Worm (Caenorhabditis elegans) whole organism, L1 larva: ENCODE measurements around the gene ceh-91.
A peak's percentile ranks its signal among the peaks of the same experiment; 100 is the strongest.

Experiments used
- C04F5.9 ChIP-seq: sonication (generic microtip); optimal IDR thresholded peaks from 2 replicates; lab custom pipeline; 2016; ENCODE audit warnings: missing genetic modification characterization, missing compliant biosample characterization
- C16A3.4 ChIP-seq: fragments of 150-350 bp; optimal IDR thresholded peaks from 2 replicates; lab custom pipeline; 2014; ENCODE audit warnings: missing biosample characterization, missing genetic modification characterization
- C34B4.2 ChIP-seq: sonication (generic microtip); optimal IDR thresholded peaks from 2 replicates; lab custom pipeline; 2017; ENCODE audit warnings: mild to moderate bottlenecking, missing genetic modification characterization, missing compliant biosample characterization
- Y116A8C.19 ChIP-seq: sonication (generic microtip); optimal IDR thresholded peaks from 2 replicates; lab custom pipeline; 2016; ENCODE audit warnings: missing compliant biosample characterization, missing genetic modification characterization, borderline replicate concordance
- aha-1 ChIP-seq: fragments of 150-350 bp; optimal IDR thresholded peaks from 2 replicates; lab custom pipeline; 2014; ENCODE audit warnings: missing biosample characterization, missing genetic modification characterization
- blmp-1 ChIP-seq: fragments of 150-350 bp; optimal IDR thresholded peaks from 2 replicates; lab custom pipeline; 2014; ENCODE audit warnings: missing biosample characterization, missing genetic modification characterization
- ceh-63 ChIP-seq: fragments of 200-800 bp; sonication (Bioruptor generic); optimal IDR thresholded peaks from 2 replicates; lab custom pipeline; 2018; ENCODE audit warnings: mild to moderate bottlenecking, missing genetic modification characterization, missing compliant biosample characterization
- ceh-8 ChIP-seq: fragments of 200-800 bp; sonication (Bioruptor generic); optimal IDR thresholded peaks from 2 replicates; lab custom pipeline; 2018; ENCODE audit warnings: mild to moderate bottlenecking, missing genetic modification characterization, moderate library complexity, missing compliant biosample characterization
- ces-1 ChIP-seq: fragments of 150-350 bp; optimal IDR thresholded peaks from 2 replicates; lab custom pipeline; 2014; ENCODE audit warnings: missing biosample characterization, missing genetic modification reagents, missing genetic modification characterization
- dpl-1 ChIP-seq, 3 experiments: fragments of 150-350 bp in 2 of 3; sonication (generic microtip) in 1 of 3; optimal IDR thresholded peaks; 2 replicates each; lab custom pipeline; 2014 to 2017; ENCODE audit warnings: missing biosample characterization in 3 of 3, missing genetic modification characterization in 3 of 3, missing genetic modification reagents in 3 of 3
- dsc-1 ChIP-seq: sonication (generic microtip); optimal IDR thresholded peaks from 2 replicates; lab custom pipeline; 2016; ENCODE audit warnings: mild to moderate bottlenecking, missing genetic modification characterization, missing compliant biosample characterization
- efl-1 ChIP-seq, 4 experiments: fragments of 150-350 bp; optimal IDR thresholded peaks in 3 of 4; peaks in 1 of 4; 1 replicate in 1 of 4; 2 replicates in 3 of 4; lab custom pipeline; 2014; ENCODE audit warnings: missing biosample characterization in 2 of 4, missing genetic modification characterization in 2 of 4, missing genetic modification reagents in 2 of 4
- egl-13 ChIP-seq: sonication (generic microtip); optimal IDR thresholded peaks from 2 replicates; lab custom pipeline; 2016; ENCODE audit warnings: missing genotype, missing genetic modification reagents, missing genetic modification characterization, missing compliant biosample characterization
- egl-27 ChIP-seq, 2 experiments: fragments of 150-350 bp in 1 of 2; sonication (generic microtip); optimal IDR thresholded peaks; 3 replicates each; lab custom pipeline; 2017 to 2018; ENCODE audit warnings: missing biosample characterization in 2 of 2, missing genetic modification characterization in 2 of 2, missing genetic modification reagents in 2 of 2
- elt-2 ChIP-seq: sonication (generic microtip); optimal IDR thresholded peaks from 2 replicates; lab custom pipeline; 2016; ENCODE audit warnings: missing genetic modification characterization, mild to moderate bottlenecking, inconsistent platforms, missing compliant biosample characterization, missing genetic modification reagents
- elt-3 ChIP-seq, 6 experiments: fragments of 150-350 bp in 1 of 6; sonication (generic microtip); optimal IDR thresholded peaks; 2 replicates each; lab custom pipeline; 2017 to 2018; ENCODE audit warnings: missing biosample characterization in 6 of 6, missing genetic modification characterization in 6 of 6, inconsistent platforms in 1 of 6
- ets-5 ChIP-seq: fragments of 200-800 bp; sonication (Bioruptor generic); IDR thresholded peaks from 2 replicates; pipeline ENCODE4 v1.3.6; 2022; ENCODE audit warnings: missing genetic modification characterization, missing compliant biosample characterization
- fkh-10 ChIP-seq: sonication (generic microtip); optimal IDR thresholded peaks from 2 replicates; lab custom pipeline; 2017; ENCODE audit warnings: missing biosample characterization, missing genetic modification reagents, missing genetic modification characterization
- fos-1 ChIP-seq: fragments of 150-350 bp; optimal IDR thresholded peaks from 2 replicates; lab custom pipeline; 2014; ENCODE audit warnings: missing biosample characterization, missing genetic modification characterization
- hlh-17 ChIP-seq: fragments of 200-800 bp; sonication (Bioruptor generic); optimal IDR thresholded peaks from 2 replicates; lab custom pipeline; 2018; ENCODE audit warnings: missing genetic modification characterization, mild to moderate bottlenecking, missing compliant biosample characterization, moderate library complexity, borderline replicate concordance
- jun-1 ChIP-seq: fragments of 150-350 bp; optimal IDR thresholded peaks from 2 replicates; lab custom pipeline; 2014; ENCODE audit warnings: missing biosample characterization, missing genetic modification reagents, missing genetic modification characterization
- lin-14 ChIP-seq: fragments of 200-800 bp; sonication (Bioruptor generic); optimal IDR thresholded peaks from 2 replicates; lab custom pipeline; 2018; ENCODE audit warnings: mild to moderate bottlenecking, missing genetic modification characterization, moderate library complexity, missing compliant biosample characterization
- lin-35 ChIP-seq, 2 experiments: fragments of 150-350 bp; optimal IDR thresholded peaks; 2 replicates each; lab custom pipeline; 2014; ENCODE audit warnings: missing biosample characterization in 2 of 2, missing genetic modification characterization in 2 of 2, missing genetic modification reagents in 2 of 2
- lsy-2 ChIP-seq, 2 experiments: fragments of 150-350 bp; optimal IDR thresholded peaks; 2 replicates each; lab custom pipeline; 2014; ENCODE audit warnings: missing biosample characterization in 2 of 2, missing genetic modification characterization in 2 of 2
- mab-9 ChIP-seq: fragments of 200-800 bp; sonication (Bioruptor generic); IDR thresholded peaks from 2 replicates; pipeline ENCODE4 v1.3.6; 2022; ENCODE audit warnings: missing genetic modification reagents, missing genetic modification characterization, missing compliant biosample characterization
- mef-2 ChIP-seq: fragments of 150-350 bp; optimal IDR thresholded peaks from 2 replicates; lab custom pipeline; 2014; ENCODE audit warnings: missing biosample characterization, missing genetic modification characterization
- nhr-11 ChIP-seq: fragments of 150-350 bp; optimal IDR thresholded peaks from 2 replicates; lab custom pipeline; 2014; ENCODE audit warnings: missing biosample characterization, missing genetic modification characterization
- nhr-19 ChIP-seq: fragments of 200-800 bp; sonication (Bioruptor generic); conservative IDR thresholded peaks from 2 replicates; pipeline ENCODE4 v1.3.6; 2022; ENCODE audit warnings: missing genetic modification characterization, missing compliant biosample characterization
- nhr-71 ChIP-seq: sonication (generic microtip); optimal IDR thresholded peaks from 2 replicates; lab custom pipeline; 2016; ENCODE audit warnings: mild to moderate bottlenecking, missing genetic modification characterization, moderate library complexity, missing compliant biosample characterization
- nhr-76 ChIP-seq: sonication (generic microtip); optimal IDR thresholded peaks from 2 replicates; lab custom pipeline; 2017; ENCODE audit warnings: missing biosample characterization, missing genetic modification characterization
- nhr-84 ChIP-seq: sonication (generic microtip); optimal IDR thresholded peaks from 2 replicates; lab custom pipeline; 2017; ENCODE audit warnings: missing biosample characterization, missing genetic modification characterization
- nhr-85 ChIP-seq: sonication (generic microtip); peaks from one replicate; lab custom pipeline; 2016; ENCODE audit warnings: missing genetic modification characterization, inconsistent platforms, missing compliant biosample characterization
- nhr-90 ChIP-seq: sonication (generic microtip); optimal IDR thresholded peaks from 2 replicates; lab custom pipeline; 2016; ENCODE audit warnings: mild to moderate bottlenecking, missing genetic modification characterization, missing compliant biosample characterization; ENCODE audit not compliant: poor library complexity
- pag-3 ChIP-seq: sonication (generic microtip); optimal IDR thresholded peaks from 2 replicates; lab custom pipeline; 2017; ENCODE audit warnings: missing genetic modification characterization, mild to moderate bottlenecking, missing compliant biosample characterization, antibody characterized with exemption, borderline replicate concordance; ENCODE audit not compliant: insufficient read depth
- rnt-1 ChIP-seq: sonication (generic microtip); optimal IDR thresholded peaks from 2 replicates; lab custom pipeline; 2016; ENCODE audit warnings: mild to moderate bottlenecking, missing genetic modification characterization, moderate library complexity, missing compliant biosample characterization
- skn-1 ChIP-seq: fragments of 150-350 bp; optimal IDR thresholded peaks from 2 replicates; lab custom pipeline; 2014; ENCODE audit warnings: missing biosample characterization, missing genetic modification characterization
- sox-4 ChIP-seq: sonication (generic microtip); optimal IDR thresholded peaks from 2 replicates; lab custom pipeline; 2016; ENCODE audit warnings: missing genetic modification characterization, missing compliant biosample characterization
- sptf-1 ChIP-seq: fragments of 150-350 bp; optimal IDR thresholded peaks from 2 replicates; lab custom pipeline; 2014; ENCODE audit warnings: missing biosample characterization, missing genetic modification characterization
- sup-37 ChIP-seq: fragments of 200-800 bp; sonication (Bioruptor generic); optimal IDR thresholded peaks from 2 replicates; lab custom pipeline; 2018; ENCODE audit warnings: mild to moderate bottlenecking, missing genetic modification characterization, missing compliant biosample characterization
- swsn-7 ChIP-seq: sonication (generic microtip); optimal IDR thresholded peaks from 2 replicates; lab custom pipeline; 2016; ENCODE audit warnings: missing genetic modification characterization, missing compliant biosample characterization
- tlp-1 ChIP-seq: fragments of 150-350 bp; optimal IDR thresholded peaks from 2 replicates; lab custom pipeline; 2014; ENCODE audit warnings: missing biosample characterization, missing genetic modification characterization
- unc-130 ChIP-seq: fragments of 150-350 bp; optimal IDR thresholded peaks from 2 replicates; lab custom pipeline; 2017; ENCODE audit warnings: missing biosample characterization, missing genetic modification characterization, inconsistent platforms
- unc-86 ChIP-seq: sonication (generic microtip); optimal IDR thresholded peaks from 2 replicates; lab custom pipeline; 2016; ENCODE audit warnings: missing genetic modification characterization, missing compliant biosample characterization
- unc-98 ChIP-seq: fragments of 200-800 bp; sonication (Bioruptor generic); IDR thresholded peaks from 2 replicates; pipeline ENCODE4 v1.3.6; 2022; ENCODE audit warnings: missing genetic modification characterization, missing compliant biosample characterization
- xbp-1 ChIP-seq: sonication (generic microtip); optimal IDR thresholded peaks from 2 replicates; lab custom pipeline; 2016; ENCODE audit warnings: missing genetic modification characterization, missing compliant biosample characterization
- zag-1 ChIP-seq: fragments of 150-350 bp; optimal IDR thresholded peaks from 2 replicates; lab custom pipeline; 2014; ENCODE audit warnings: missing biosample characterization, missing genetic modification characterization
- zip-4 ChIP-seq: fragments of 200-800 bp; sonication (Bioruptor generic); optimal IDR thresholded peaks from 2 replicates; lab custom pipeline; 2018; ENCODE audit warnings: mild to moderate bottlenecking, missing genetic modification characterization, moderate library complexity, missing compliant biosample characterization

The ceh-91 gene

DNA sequence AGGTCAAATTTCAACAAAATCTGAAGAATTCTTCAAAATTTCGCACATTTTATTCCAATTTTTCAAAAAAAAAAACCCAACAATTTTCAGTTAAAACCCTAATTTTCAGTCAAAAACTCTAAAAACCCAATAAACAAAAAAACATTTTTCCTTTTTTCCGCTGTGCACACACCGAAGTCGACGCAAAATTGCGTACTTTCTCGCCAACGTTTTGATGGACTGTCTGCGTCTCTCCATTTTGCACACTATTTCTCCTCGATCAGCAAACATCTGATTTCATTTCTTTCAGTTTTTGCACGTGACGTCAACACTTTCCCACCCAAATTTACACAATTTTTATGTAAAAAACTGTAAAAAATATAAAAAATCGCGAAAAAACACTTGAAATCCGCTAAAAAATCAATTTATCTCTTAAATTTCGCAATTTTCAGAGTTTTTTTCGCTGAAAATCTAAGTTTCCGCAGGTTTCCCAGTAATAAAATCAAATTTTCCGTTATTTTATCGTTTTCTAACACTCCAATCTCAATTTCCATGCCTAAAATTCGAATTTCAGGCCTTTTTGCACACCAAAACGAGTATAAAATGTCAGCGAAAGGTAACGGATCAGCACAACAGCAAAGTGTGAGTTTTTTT lies 40.8 kb downstream of the ceh-91 start, which contains the start of gene crh-1 (continued):
- TF ChIP-seq sox-4 (tag; lab: Kevin White, UChicago) = peak; percentile 63
- TF ChIP-seq ces-1 (GFP tag; lab: Kevin White, UChicago) = no peak
- TF ChIP-seq unc-86 (tag; lab: Kevin White, UChicago) = peak; percentile 64
- no peak for TF ChIP-seq ets-5 (GFP tag; lab: Robert Waterston, UW)
- TF ChIP-seq C16A3.4 (tag; lab: Kevin White, UChicago) = peak; percentile 54
- TF ChIP-seq dpl-1 (GFP tag; optimal IDR thresholded peaks at IDR 0.05; lab: Kevin White, UChicago) = peak; percentile 75 to 79 (median 78)
- peak; percentile 77 to 88 for TF ChIP-seq lin-35 (GFP tag; optimal IDR thresholded peaks at IDR 0.05; lab: Kevin White, UChicago)
- no peak for TF ChIP-seq C34B4.2 (tag; lab: Kevin White, UChicago)
- TF ChIP-seq skn-1 (tag; lab: Kevin White, UChicago) = peak; percentile 65
- TF ChIP-seq egl-13 (tag; lab: Kevin White, UChicago) = peak; percentile 43
- peak; percentile 93 for TF ChIP-seq nhr-71 (tag; lab: Kevin White, UChicago)
- peak in 2 of 6 experiments; percentile 62 to 78 for TF ChIP-seq elt-3 (tag; optimal IDR thresholded peaks at IDR 0.05; lab: Kevin White, UChicago)
- no peak for TF ChIP-seq ceh-63 (GFP tag; lab: Kevin White, UChicago)
- peak; percentile 91 for TF ChIP-seq nhr-85 (tag; lab: Kevin White, UChicago)
- peak; percentile 51 for TF ChIP-seq fkh-10
- peak; percentile 86 for TF ChIP-seq rnt-1
- TF ChIP-seq egl-27 (tag; optimal IDR thresholded peaks at IDR 0.05; lab: Kevin White, UChicago) = no peak
- peak; percentile 43 for TF ChIP-seq zip-4 (GFP tag; lab: Kevin White, UChicago)
- peak; percentile 69 for TF ChIP-seq elt-2 (tag; lab: Kevin White, UChicago)
- peak; percentile 85 for TF ChIP-seq swsn-7 (tag; lab: Kevin White, UChicago)
- no peak for TF ChIP-seq unc-130 (tag; lab: Kevin White, UChicago)
- no peak for TF ChIP-seq pag-3 (tag; lab: Kevin White, UChicago)
- TF ChIP-seq nhr-19 = peak; percentile 85
- TF ChIP-seq nhr-90 (tag; lab: Kevin White, UChicago) = peak; percentile 84
- TF ChIP-seq xbp-1 (tag; lab: Kevin White, UChicago) = peak; percentile 85
- peak; percentile 49 for TF ChIP-seq nhr-11 (tag; lab: Kevin White, UChicago)
- TF ChIP-seq dsc-1 = peak; percentile 93
- peak; percentile 43 for TF ChIP-seq fos-1 (tag; lab: Kevin White, UChicago)
- peak; percentile 39 for TF ChIP-seq sup-37
- no peak for TF ChIP-seq mef-2 (tag; lab: Kevin White, UChicago)
- peak; percentile 85 to 86 for TF ChIP-seq lsy-2 (tag; optimal IDR thresholded peaks at IDR 0.05; lab: Kevin White, UChicago)
- TF ChIP-seq lin-14 (GFP tag; lab: Kevin White, UChicago) = peak; percentile 88
- no peak for TF ChIP-seq unc-98 (GFP tag; lab: Robert Waterston, UW)
- TF ChIP-seq blmp-1 (tag; lab: Kevin White, UChicago) = peak; percentile 76
- peak; percentile 68 for TF ChIP-seq ceh-8 (GFP tag; lab: Kevin White, UChicago)
- no peak for TF ChIP-seq sptf-1 (tag; lab: Kevin White, UChicago)
- peak; percentile 67 for TF ChIP-seq jun-1 (tag; lab: Kevin White, UChicago)
- TF ChIP-seq aha-1 (tag; lab: Kevin White, UChicago) = no peak
- no peak for TF ChIP-seq nhr-84 (tag; lab: Kevin White, UChicago)
- TF ChIP-seq nhr-76 (tag; lab: Kevin White, UChicago) = no peak
- TF ChIP-seq mab-9 = peak; percentile 77
- no peak for TF ChIP-seq zag-1 (tag; lab: Kevin White, UChicago)
- TF ChIP-seq Y116A8C.19 (tag; lab: Kevin White, UChicago) = no peak
- TF ChIP-seq hlh-17 (GFP tag; lab: Kevin White, UChicago) = no peak
- peak; percentile 83 to 84 for TF ChIP-seq efl-1 (optimal IDR thresholded peaks at IDR 0.05; lab: Kevin White, UChicago)
- peak; percentile 78 to 98 for TF ChIP-seq efl-1 (GFP tag; optimal IDR thresholded peaks at IDR 0.05 in 1 of 2; lab: Kevin White, UChicago)
- peak; percentile 51 for TF ChIP-seq C04F5.9 (tag; lab: Kevin White, UChicago)
- TF ChIP-seq tlp-1 (tag; lab: Kevin White, UChicago) = no peak
